Worm (Caenorhabditis elegans) whole organism, L4 larva: Measurements from ENCODE around the gene cest-9.2.

Source experiments
- ceh-82 ChIP-seq: sonication (generic microtip); optimal IDR thresholded peaks from 2 replicates; lab custom pipeline; 2017; ENCODE audit warnings: missing biosample characterization, missing genetic modification characterization
- ces-1 ChIP-seq: fragments of 150-350 bp; sonication (generic microtip); optimal IDR thresholded peaks from 4 replicates; lab custom pipeline; 2014; ENCODE audit warnings: missing biosample characterization, missing genetic modification reagents, missing genetic modification characterization
- dpl-1 ChIP-seq: fragments of 150-350 bp; optimal IDR thresholded peaks from 2 replicates; lab custom pipeline; 2014; ENCODE audit warnings: missing biosample characterization, missing genetic modification reagents, missing genetic modification characterization
- egl-27 ChIP-seq: sonication (generic microtip); optimal IDR thresholded peaks from 3 replicates; lab custom pipeline; 2017; ENCODE audit warnings: missing biosample characterization, missing genetic modification reagents, missing genetic modification characterization
- madf-5 ChIP-seq, 2 experiments: fragments of 200-800 bp; sonication (Bioruptor generic); IDR thresholded peaks; 2 replicates each; pipeline ENCODE4 v1.3.6; 2022; ENCODE audit warnings: missing compliant biosample characterization in 2 of 2, missing genetic modification characterization in 2 of 2
- nhr-28 ChIP-seq: fragments of 150-350 bp; optimal IDR thresholded peaks from 2 replicates; lab custom pipeline; 2014; ENCODE audit warnings: missing biosample characterization, missing genetic modification characterization
- pha-4 ChIP-seq, 2 experiments: fragments of 150-350 bp in 1 of 2; fragments of 200-800 bp in 1 of 2; sonication (Bioruptor generic) in 1 of 2; IDR thresholded peaks in 1 of 2; optimal IDR thresholded peaks in 1 of 2; 2 replicates each; pipeline versions ENCODE4 v1.3.6 to Lab custom; 2014 to 2022; ENCODE audit warnings: missing genetic modification characterization in 2 of 2, missing genetic modification reagents in 2 of 2, missing biosample characterization in 1 of 2, missing compliant biosample characterization in 1 of 2
- ztf-11 ChIP-seq: fragments of 150-350 bp; optimal IDR thresholded peaks from 2 replicates; lab custom pipeline; 2014; ENCODE audit warnings: missing biosample characterization, missing genetic modification characterization

DNA sequence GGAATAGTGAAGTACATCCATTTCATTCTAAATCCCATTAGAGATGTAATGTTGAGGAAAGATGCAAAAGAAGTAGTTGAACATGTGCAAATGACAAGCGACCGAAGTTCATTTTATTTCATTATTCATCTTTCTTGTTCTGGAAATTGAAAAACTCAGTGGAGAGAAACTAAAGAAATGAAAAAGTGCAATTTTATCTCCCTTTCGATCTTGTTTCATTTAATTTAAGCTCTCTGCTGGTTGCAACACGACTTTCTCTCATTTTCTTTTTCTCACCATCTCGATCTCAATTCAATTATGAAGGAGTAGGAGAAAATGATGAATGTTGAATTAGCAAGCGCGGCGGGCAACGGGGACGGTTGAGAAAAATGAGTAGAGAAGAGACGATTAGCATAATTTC lies 37.5 kb upstream of the cest-9.2 start:
- TF ChIP-seq pha-4 (GFP tag; IDR thresholded peaks at IDR 0.05; lab: Robert Waterston, UW) (no peak), pha-4 (tag; optimal IDR thresholded peaks at IDR 0.05; lab: Kevin White, UChicago) (no peak), egl-27 (tag; lab: Kevin White, UChicago) (no peak), nhr-28 (no peak), ceh-82 (tag; lab: Kevin White, UChicago) (no peak), madf-5 (GFP tag; IDR thresholded peaks at IDR 0.05; lab: Robert Waterston, UW) (no peak), dpl-1 (GFP tag; lab: Kevin White, UChicago) (no peak), ztf-11 (tag; lab: Kevin White, UChicago) (no peak), ces-1 (GFP tag; lab: Kevin White, UChicago) (peak; percentile 73)
